Worm (Caenorhabditis elegans) whole organism, late embryonic: Measurements from ENCODE around the gene srg-13.

Source experiments
- C08G9.2 ChIP-seq: sonication (generic microtip); optimal IDR thresholded peaks from 2 replicates; lab custom pipeline; 2016; ENCODE audit warnings: mild to moderate bottlenecking, missing genetic modification characterization, moderate library complexity, missing compliant biosample characterization
- K02D7.2 ChIP-seq: sonication (generic microtip); optimal IDR thresholded peaks from 2 replicates; lab custom pipeline; 2017; ENCODE audit warnings: mild to moderate bottlenecking, missing genetic modification characterization, missing compliant biosample characterization
- K09A11.1 ChIP-seq: sonication (generic microtip); optimal IDR thresholded peaks from 2 replicates; lab custom pipeline; 2017; ENCODE audit warnings: antibody characterized with exemption, mild to moderate bottlenecking, missing genetic modification characterization, missing compliant biosample characterization; ENCODE audit not compliant: insufficient read depth
- ama-1 ChIP-seq: fragments of 150-350 bp; optimal IDR thresholded peaks from 2 replicates; lab custom pipeline; 2014
- ceh-14 ChIP-seq: sonication (generic microtip); optimal IDR thresholded peaks from 2 replicates; lab custom pipeline; 2016; ENCODE audit warnings: missing genotype, missing genetic modification characterization, missing compliant biosample characterization
- ceh-19 ChIP-seq: fragments of 200-800 bp; sonication (Bioruptor generic); optimal IDR thresholded peaks from 2 replicates; lab custom pipeline; 2018; ENCODE audit warnings: mild to moderate bottlenecking, missing genetic modification characterization, missing compliant biosample characterization
- ceh-2 ChIP-seq: sonication (generic microtip); optimal IDR thresholded peaks from 2 replicates; lab custom pipeline; 2016; ENCODE audit warnings: missing genotype, missing genetic modification characterization, missing compliant biosample characterization
- ceh-24 ChIP-seq: sonication (generic microtip); optimal IDR thresholded peaks from 2 replicates; lab custom pipeline; 2016; ENCODE audit warnings: mild to moderate bottlenecking, missing genetic modification characterization, missing compliant biosample characterization
- ceh-30 ChIP-seq: fragments of 150-350 bp; optimal IDR thresholded peaks from 2 replicates; lab custom pipeline; 2014; ENCODE audit warnings: missing biosample characterization, missing genetic modification characterization
- ceh-31 ChIP-seq: sonication (generic microtip); optimal IDR thresholded peaks from 2 replicates; lab custom pipeline; 2016; ENCODE audit warnings: missing genetic modification characterization, missing compliant biosample characterization
- ceh-34 ChIP-seq: sonication (generic microtip); optimal IDR thresholded peaks from 2 replicates; lab custom pipeline; 2016; ENCODE audit warnings: mild to moderate bottlenecking, missing genetic modification characterization, missing compliant biosample characterization
- ceh-45 ChIP-seq: fragments of 200-800 bp; sonication (Bioruptor generic); IDR thresholded peaks from 2 replicates; pipeline ENCODE4 v1.3.6; 2022; ENCODE audit warnings: missing genetic modification reagents, missing genetic modification characterization, missing compliant biosample characterization
- ceh-48 ChIP-seq: sonication (generic microtip); optimal IDR thresholded peaks from 2 replicates; lab custom pipeline; 2016; ENCODE audit warnings: missing genetic modification characterization, inconsistent platforms, missing compliant biosample characterization
- dmd-4 ChIP-seq: sonication (generic microtip); optimal IDR thresholded peaks from 2 replicates; lab custom pipeline; 2016; ENCODE audit warnings: borderline replicate concordance, missing genetic modification characterization, missing compliant biosample characterization
- dve-1 ChIP-seq: sonication (generic microtip); optimal IDR thresholded peaks from 2 replicates; lab custom pipeline; 2017; ENCODE audit warnings: antibody characterized with exemption, mild to moderate bottlenecking, missing genetic modification characterization, missing compliant biosample characterization
- eyg-1 ChIP-seq: sonication (generic microtip); optimal IDR thresholded peaks from 2 replicates; lab custom pipeline; 2016; ENCODE audit warnings: missing genotype, missing genetic modification characterization, missing compliant biosample characterization
- fkh-10 ChIP-seq: fragments of 150-350 bp; optimal IDR thresholded peaks from 2 replicates; lab custom pipeline; 2014; ENCODE audit warnings: missing biosample characterization, missing genetic modification reagents, missing genetic modification characterization
- fkh-6 ChIP-seq: sonication (generic microtip); optimal IDR thresholded peaks from 2 replicates; lab custom pipeline; 2016; ENCODE audit warnings: missing genetic modification characterization, missing compliant biosample characterization
- gmeb-2 ChIP-seq: sonication (generic microtip); optimal IDR thresholded peaks from 2 replicates; lab custom pipeline; 2016; ENCODE audit warnings: missing genetic modification characterization, inconsistent platforms, missing compliant biosample characterization
- hlh-13 ChIP-seq: fragments of 200-800 bp; sonication (Bioruptor generic); optimal IDR thresholded peaks from 2 replicates; lab custom pipeline; 2018; ENCODE audit warnings: mild to moderate bottlenecking, missing genetic modification characterization, missing compliant biosample characterization
- hlh-15 ChIP-seq: sonication (generic microtip); optimal IDR thresholded peaks from 2 replicates; lab custom pipeline; 2016; ENCODE audit warnings: missing genetic modification characterization, missing compliant biosample characterization
- lim-6 ChIP-seq: sonication (generic microtip); optimal IDR thresholded peaks from 2 replicates; lab custom pipeline; 2016; ENCODE audit warnings: missing genetic modification characterization, missing compliant biosample characterization
- lin-11 ChIP-seq: fragments of 200-800 bp; sonication (Bioruptor generic); optimal IDR thresholded peaks from 2 replicates; lab custom pipeline; 2018; ENCODE audit warnings: mild to moderate bottlenecking, missing genetic modification characterization, missing compliant biosample characterization
- mec-3 ChIP-seq: sonication (generic microtip); optimal IDR thresholded peaks from 2 replicates; lab custom pipeline; 2016; ENCODE audit warnings: borderline replicate concordance, missing genetic modification characterization, missing compliant biosample characterization
- nfya-1 ChIP-seq: sonication (generic microtip); optimal IDR thresholded peaks from 2 replicates; lab custom pipeline; 2017; ENCODE audit warnings: missing genetic modification characterization, mild to moderate bottlenecking, missing compliant biosample characterization, antibody characterized with exemption, moderate library complexity
- nhr-11 ChIP-seq: fragments of 150-350 bp; optimal IDR thresholded peaks from 2 replicates; lab custom pipeline; 2014; ENCODE audit warnings: missing biosample characterization, missing genetic modification characterization
- npax-4 ChIP-seq: sonication (generic microtip); optimal IDR thresholded peaks from 2 replicates; lab custom pipeline; 2016; ENCODE audit warnings: missing genetic modification characterization, missing compliant biosample characterization
- pax-1 ChIP-seq: fragments of 150-350 bp; optimal IDR thresholded peaks from 2 replicates; lab custom pipeline; 2014; ENCODE audit warnings: missing biosample characterization, missing genetic modification characterization
- pha-4 ChIP-seq: fragments of 150-350 bp; optimal IDR thresholded peaks from 2 replicates; lab custom pipeline; 2018; ENCODE audit warnings: missing biosample characterization, missing genetic modification reagents, missing genetic modification characterization
- pqm-1 ChIP-seq: sonication (generic microtip); optimal IDR thresholded peaks from 2 replicates; lab custom pipeline; 2016; ENCODE audit warnings: missing genetic modification characterization, missing compliant biosample characterization
- pros-1 ChIP-seq: fragments of 150-350 bp; optimal IDR thresholded peaks from 2 replicates; lab custom pipeline; 2014; ENCODE audit warnings: missing biosample characterization, missing genetic modification reagents, missing genetic modification characterization
- rnt-1 ChIP-seq: sonication (generic microtip); optimal IDR thresholded peaks from 2 replicates; lab custom pipeline; 2016; ENCODE audit warnings: missing genetic modification characterization, missing compliant biosample characterization
- sdc-2 ChIP-seq: sonication (generic microtip); optimal IDR thresholded peaks from 2 replicates; lab custom pipeline; 2016; ENCODE audit warnings: missing genotype, missing genetic modification characterization, missing compliant biosample characterization
- sox-4 ChIP-seq: sonication (generic microtip); optimal IDR thresholded peaks from 2 replicates; lab custom pipeline; 2017; ENCODE audit warnings: mild to moderate bottlenecking, missing genetic modification characterization, inconsistent platforms, missing compliant biosample characterization
- tbx-2 ChIP-seq: sonication (generic microtip); optimal IDR thresholded peaks from 2 replicates; lab custom pipeline; 2016; ENCODE audit warnings: missing genetic modification characterization, missing compliant biosample characterization
- ttx-3 ChIP-seq: sonication (generic microtip); optimal IDR thresholded peaks from 2 replicates; lab custom pipeline; 2016; ENCODE audit warnings: missing genetic modification reagents, missing genetic modification characterization, missing compliant biosample characterization
- unc-42 ChIP-seq: sonication (generic microtip); optimal IDR thresholded peaks from 2 replicates; lab custom pipeline; 2016; ENCODE audit warnings: missing genotype, missing genetic modification characterization, missing compliant biosample characterization
- unc-55 ChIP-seq: sonication (generic microtip); optimal IDR thresholded peaks from 2 replicates; lab custom pipeline; 2017; ENCODE audit warnings: missing biosample characterization, missing genetic modification reagents, missing genetic modification characterization
- unc-86 ChIP-seq: sonication (generic microtip); optimal IDR thresholded peaks from 2 replicates; lab custom pipeline; 2016; ENCODE audit warnings: missing genetic modification characterization, missing compliant biosample characterization
- zip-5 ChIP-seq: sonication (generic microtip); optimal IDR thresholded peaks from 2 replicates; lab custom pipeline; 2016; ENCODE audit warnings: missing genetic modification characterization, missing compliant biosample characterization
- ztf-16 ChIP-seq: sonication (generic microtip); optimal IDR thresholded peaks from 2 replicates; lab custom pipeline; 2017; ENCODE audit warnings: missing genetic modification characterization, missing compliant biosample characterization

The srg-13 gene

ce11 chrIII:4656415-4656814, 15.6 kb upstream of the srg-13 start:
- peak; percentile 20 for TF ChIP-seq nfya-1
- no peak for TF ChIP-seq ceh-2 (tag; lab: Kevin White, UChicago)
- TF ChIP-seq ceh-48 (tag; lab: Kevin White, UChicago): peak; percentile 79
- no peak for TF ChIP-seq sdc-2
- TF ChIP-seq lim-6 (tag; lab: Kevin White, UChicago): peak; percentile 9
- peak; percentile 66 for TF ChIP-seq unc-42 (tag; lab: Kevin White, UChicago)
- peak; percentile 79 for TF ChIP-seq ceh-31

- no peak for TF ChIP-seq lim-6 (tag; lab: Kevin White, UChicago)
- peak; percentile 56 for TF ChIP-seq unc-42 (tag; lab: Kevin White, UChicago)
- TF ChIP-seq gmeb-2 (tag; lab: Kevin White, UChicago): no peak
These were observed 14.7 kb upstream of the srg-13 start for ce11 chrIII:4657386-4657785.

ce11 chrIII:4658384-4658844, 13.6 kb upstream of the srg-13 start, which contains the start of gene cdka-1:
Gene cdka-1 (plus strand): TSS chrIII:4658794.
- TF ChIP-seq ceh-30 (tag; lab: Kevin White, UChicago) (no peak), pqm-1 (tag; lab: Kevin White, UChicago) (no peak), rnt-1 (tag; lab: Kevin White, UChicago) (no peak), hlh-13 (no peak)

- TF ChIP-seq fkh-6: no peak
- no peak for TF ChIP-seq lin-11 (tag; lab: Kevin White, UChicago)
These were observed 12.6 kb upstream of the srg-13 start for ce11 chrIII:4659426-4659825.

DNA sequence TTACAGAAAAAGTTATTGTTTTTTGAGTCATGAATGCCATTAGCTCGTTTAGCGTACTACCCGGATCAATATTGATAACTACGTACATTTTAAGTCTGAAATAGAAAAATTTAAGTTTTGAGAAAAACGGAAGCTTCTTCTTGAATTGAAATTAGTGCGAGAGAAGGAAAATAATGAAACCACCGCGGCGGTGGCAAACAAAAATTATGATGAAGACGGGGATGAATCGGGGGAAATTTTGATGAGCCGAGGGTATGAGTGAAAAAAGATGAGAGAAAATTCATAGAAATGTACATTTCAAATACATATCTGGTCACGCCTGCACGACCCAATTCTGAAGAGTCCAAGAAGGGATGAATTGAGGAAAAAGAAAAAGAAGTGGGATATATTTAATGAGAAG, 6.8 kb upstream of the srg-13 start, which contains the start of gene T23F11.4:
TSS of gene T23F11.4 (minus strand) at position 101 of the 400 bp plus-strand sequence.
- TF ChIP-seq eyg-1 (tag; lab: Kevin White, UChicago) (no peak), fkh-10 (GFP tag; lab: Kevin White, UChicago) (no peak), pros-1 (tag; lab: Kevin White, UChicago) (no peak), ceh-31 (no peak), npax-4 (tag; lab: Kevin White, UChicago) (no peak), ama-1 (lab: Kevin White, UChicago) (no peak), hlh-13 (no peak), pha-4 (tag; lab: Kevin White, UChicago) (no peak), gmeb-2 (tag; lab: Kevin White, UChicago) (no peak), zip-5 (no peak), ttx-3 (tag; lab: Kevin White, UChicago) (no peak), mec-3 (tag; lab: Kevin White, UChicago) (no peak), unc-86 (no peak)

ce11 chrIII:4666753-4667400, 5.2 kb upstream of the srg-13 start:
- no peak for TF ChIP-seq nhr-11
- peak; percentile 68 for TF ChIP-seq pros-1 (tag; lab: Kevin White, UChicago)
- TF ChIP-seq dve-1 (tag; lab: Kevin White, UChicago): no peak
- TF ChIP-seq ceh-24 (tag; lab: Kevin White, UChicago): no peak
- TF ChIP-seq hlh-15 (tag; lab: Kevin White, UChicago): no peak
- no peak for TF ChIP-seq npax-4 (tag; lab: Kevin White, UChicago)
- TF ChIP-seq dmd-4: peak; percentile 43
- no peak for TF ChIP-seq mec-3 (tag; lab: Kevin White, UChicago)
- no peak for TF ChIP-seq ztf-16 (tag; lab: Kevin White, UChicago)
- TF ChIP-seq pax-1 (tag; lab: Kevin White, UChicago): no peak
- TF ChIP-seq fkh-10 (GFP tag; lab: Kevin White, UChicago): no peak
- TF ChIP-seq hlh-13: no peak
- peak; percentile 92 for TF ChIP-seq ceh-34 (tag; lab: Kevin White, UChicago)
- TF ChIP-seq K09A11.1 (tag; lab: Kevin White, UChicago): no peak
- peak; percentile 48 for TF ChIP-seq sdc-2
- TF ChIP-seq zip-5: no peak
- TF ChIP-seq ceh-19 (GFP tag; lab: Kevin White, UChicago): peak; percentile 71
- no peak for TF ChIP-seq K02D7.2 (tag; lab: Kevin White, UChicago)
- TF ChIP-seq sox-4 (tag; lab: Kevin White, UChicago): no peak
- no peak for TF ChIP-seq ama-1 (lab: Kevin White, UChicago)
- no peak for TF ChIP-seq ceh-45 (GFP tag; lab: Robert Waterston, UW)
- peak; percentile 64 for TF ChIP-seq tbx-2
- peak; percentile 48 for TF ChIP-seq unc-55 (GFP tag; lab: Kevin White, UChicago)
- no peak for TF ChIP-seq ceh-14 (tag; lab: Kevin White, UChicago)
- peak; percentile 26 for TF ChIP-seq C08G9.2 (tag; lab: Kevin White, UChicago)
